Worm (Caenorhabditis elegans): ENCODE results near the gene ZK177.3.

DNA sequence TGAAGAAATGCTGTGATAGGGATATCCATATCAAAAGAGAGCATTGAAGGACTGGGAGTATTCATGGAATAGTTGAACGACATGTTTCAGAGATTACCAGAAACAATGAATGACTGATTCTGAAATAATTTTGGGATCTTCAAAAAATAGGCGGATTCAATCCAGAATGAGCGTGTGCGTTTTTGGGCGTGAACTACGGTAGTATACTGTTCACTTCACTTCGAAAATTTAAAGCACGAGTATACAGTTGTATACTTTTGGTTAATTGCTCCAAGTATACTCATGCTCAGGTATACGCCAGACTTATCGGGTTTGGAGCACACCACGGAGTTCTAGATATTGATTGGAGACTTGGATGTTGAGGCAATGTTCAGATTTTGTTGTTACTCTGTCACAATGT, 9.7 kb downstream of the ZK177.3 start, which contains the start of gene tbx-35:
- TF ChIP-seq hlh-30 (tag; optimal IDR thresholded peaks at IDR 0.05; ENCODE audit: insufficient read depth) (no peak), nhr-11 (tag; optimal IDR thresholded peaks at IDR 0.05) (no peak), ahr-1 (tag; optimal IDR thresholded peaks at IDR 0.05) (no peak), ets-4 (tag; optimal IDR thresholded peaks at IDR 0.05) (no peak), unc-42 (tag; optimal IDR thresholded peaks at IDR 0.05) (no peak), C38D4.7 (GFP tag; optimal IDR thresholded peaks at IDR 0.05) (no peak), ceh-31 (tag; optimal IDR thresholded peaks at IDR 0.05) (no peak), ceh-34 (tag; optimal IDR thresholded peaks at IDR 0.05) (no peak), ceh-14 (tag; optimal IDR thresholded peaks at IDR 0.05) (no peak), pha-2 (tag; optimal IDR thresholded peaks at IDR 0.05) (no peak), fkh-10 (GFP tag; optimal IDR thresholded peaks at IDR 0.05) (no peak), pha-4 (tag; optimal IDR thresholded peaks at IDR 0.05) (no peak)
